Fruit fly (Drosophila melanogaster): ENCODE measurements around the gene Nmnat.
A peak's percentile ranks its signal among the peaks of the same experiment; 100 is the strongest.

Gene Nmnat

dm6 chr3R:24976144-24976543 is 31.1 kb downstream of the Nmnat start:
- TF ChIP-seq sens (GFP tag) (peak; percentile 42), eyg (GFP tag; optimal IDR thresholded peaks at IDR 0.05) (no peak)

DNA sequence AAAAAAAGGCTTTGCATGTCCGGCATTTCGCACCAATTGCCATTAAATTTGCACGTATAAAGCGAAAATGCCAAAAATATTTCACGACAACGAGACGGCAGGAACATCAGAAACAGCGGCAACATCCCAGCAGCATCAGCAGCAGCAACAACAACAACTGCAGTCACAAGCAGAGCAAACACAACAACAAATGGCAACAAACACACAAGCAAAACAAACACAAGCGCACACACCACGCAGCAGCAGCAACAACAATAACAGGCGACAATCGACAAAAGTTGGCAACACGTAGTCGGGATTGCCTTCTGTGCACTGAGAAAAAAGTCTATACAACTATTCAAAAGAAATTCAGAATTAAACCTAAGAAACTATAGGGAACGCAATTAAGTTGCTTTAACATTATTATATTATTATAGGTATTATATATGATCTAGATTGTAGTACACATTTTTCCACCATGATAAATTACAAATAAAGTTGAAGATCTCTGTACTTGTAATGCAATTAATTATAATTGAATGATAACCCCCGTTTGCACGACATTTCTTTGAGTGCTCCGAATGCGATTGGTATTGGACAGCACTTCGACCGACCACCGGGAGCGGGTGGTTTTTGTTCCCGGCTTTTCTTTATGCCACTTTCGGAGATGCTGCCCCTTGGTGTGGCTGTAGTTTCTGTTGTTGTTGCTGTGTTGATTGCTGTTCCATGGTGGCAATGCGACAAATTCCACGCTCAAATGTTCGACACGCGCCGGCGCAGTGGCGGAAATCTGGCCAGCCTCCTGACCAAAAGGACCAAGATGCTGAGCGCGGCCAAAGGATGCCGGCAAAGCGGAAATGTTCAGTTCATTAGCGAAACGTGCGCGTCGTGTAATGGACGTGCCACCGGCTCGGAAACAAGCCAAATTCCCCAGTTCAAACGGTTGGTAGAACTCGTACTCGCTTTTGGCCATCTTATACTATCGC is 38.8 kb downstream of the Nmnat start, which contains the start of gene tnc:
TSS of gene tnc (plus strand) at position 848 of the 965 bp plus-strand sequence.
- TF ChIP-seq CG13424 (tag; optimal IDR thresholded peaks at IDR 0.05) (peak; percentile 66), luna (GFP tag; optimal IDR thresholded peaks at IDR 0.05) (no peak), Awh (GFP tag; IDR thresholded peaks at IDR 0.05) (no peak), CG1529 (GFP tag; optimal IDR thresholded peaks at IDR 0.05) (peak; percentile 31), MBD-R2 (GFP tag; IDR thresholded peaks at IDR 0.05) (no peak), CG4360 (GFP tag; IDR thresholded peaks at IDR 0.05) (peak; percentile 85), CG8388 (GFP tag; optimal IDR thresholded peaks at IDR 0.05) (peak; percentile 55), MTF-1 (GFP tag; optimal IDR thresholded peaks at IDR 0.05; ENCODE audit: borderline replicate concordance) (no peak), Ada2b (GFP tag; IDR thresholded peaks at IDR 0.05) (peak; percentile 11; the same call in 1 of the 2 replicates), BEAF-32 (GFP tag; optimal IDR thresholded peaks at IDR 0.05) (no peak), Ssrp (tag; optimal IDR thresholded peaks at IDR 0.05) (peak; percentile 38), CG15479 (GFP tag; optimal IDR thresholded peaks at IDR 0.05) (no peak), CG18619 (GFP tag; optimal IDR thresholded peaks at IDR 0.05) (peak; percentile 49), tap (tag; optimal IDR thresholded peaks at IDR 0.05) (peak; percentile 40), grau (tag; optimal IDR thresholded peaks at IDR 0.05) (peak; percentile 71), slbo (GFP tag; IDR thresholded peaks at IDR 0.05) (peak; percentile 53), jigr1 (GFP tag; IDR thresholded peaks at IDR 0.05) (peak; percentile 25; the same call in 1 of the 3 replicates), CG32532 (GFP tag; IDR thresholded peaks at IDR 0.05) (peak; percentile 21; the same call in 1 of the 2 replicates), hb (GFP tag; IDR thresholded peaks at IDR 0.05; ENCODE audit: partially characterized antibody) (no peak), Tbp (GFP tag; optimal IDR thresholded peaks at IDR 0.05) (no peak), CG1233 (GFP tag; optimal IDR thresholded peaks at IDR 0.05) (peak; percentile 4), Eip74EF (GFP tag; optimal IDR thresholded peaks at IDR 0.05) (peak in 1 of 2 experiments; percentile 55), ara (GFP tag; IDR thresholded peaks at IDR 0.05) (no peak), CG6683 (GFP tag; optimal IDR thresholded peaks at IDR 0.05) (no peak), CG2199 (GFP tag; IDR thresholded peaks at IDR 0.05) (peak; percentile 84; the same call in 1 of the 3 replicates), CG4820 (GFP tag; optimal IDR thresholded peaks at IDR 0.05) (peak; percentile 4), gem (tag; optimal IDR thresholded peaks at IDR 0.05) (peak; percentile 81), Fer3 (tag; optimal IDR thresholded peaks at IDR 0.05) (peak; percentile 51), unpg (GFP tag; optimal IDR thresholded peaks at IDR 0.05) (peak; percentile 59), CG15011 (GFP tag; optimal IDR thresholded peaks at IDR 0.05) (peak; percentile 49), Deaf1 (tag; optimal IDR thresholded peaks at IDR 0.05) (peak; percentile 42), dysf (GFP tag; IDR thresholded peaks at IDR 0.05) (peak; percentile 55; the same call in 2 of the 3 replicates), sima (GFP tag; optimal IDR thresholded peaks at IDR 0.05) (no peak), Sox102F (GFP tag; optimal IDR thresholded peaks at IDR 0.05) (peak; percentile 61), unc-4 (GFP tag; IDR thresholded peaks at IDR 0.05; ENCODE audit: partially characterized antibody) (no peak), CG4424 (GFP tag; optimal IDR thresholded peaks at IDR 0.05) (peak; percentile 25), HHEX (GFP tag; optimal IDR thresholded peaks at IDR 0.05) (peak; percentile 63), CG9817 (tag; optimal IDR thresholded peaks at IDR 0.05) (peak; percentile 34), zf30C (GFP tag; optimal IDR thresholded peaks at IDR 0.05) (peak; percentile 46), lilli (GFP tag; optimal IDR thresholded peaks at IDR 0.05) (no peak), nerfin-1 (tag; optimal IDR thresholded peaks at IDR 0.05) (peak; percentile 38), CG14710 (tag; optimal IDR thresholded peaks at IDR 0.05) (peak; percentile 24), Lim3 (GFP tag; IDR thresholded peaks at IDR 0.05) (no peak), CG31441 (GFP tag; IDR thresholded peaks at IDR 0.05) (peak; percentile 68)
